Worm (Caenorhabditis elegans): ENCODE data around the gene irld-15.

- TF ChIP-seq mab-5 (tag; optimal IDR thresholded peaks at IDR 0.05), result no peak
- TF ChIP-seq elt-3 (tag; optimal IDR thresholded peaks at IDR 0.05), result no peak
- no peak for TF ChIP-seq alr-1 (tag; optimal IDR thresholded peaks at IDR 0.05)
- TF ChIP-seq mdl-1 (tag; optimal IDR thresholded peaks at IDR 0.05), result no peak
- no peak for TF ChIP-seq ceh-82 (tag; optimal IDR thresholded peaks at IDR 0.05)
- TF ChIP-seq aly-2 (tag; optimal IDR thresholded peaks at IDR 0.05), result no peak
- TF ChIP-seq nhr-6 (tag; optimal IDR thresholded peaks at IDR 0.05), result no peak
- TF ChIP-seq nhr-11 (tag; optimal IDR thresholded peaks at IDR 0.05), result no peak
- no peak for TF ChIP-seq ZK546.5 (tag; optimal IDR thresholded peaks at IDR 0.05)
Observed at ce11 chrV:2306383-2306782, 2.7 kb upstream of the irld-15 start.
